Worm (Caenorhabditis elegans) whole organism, L3 larva: ENCODE results near the gene C12D8.13.

ENCODE experiments used
- egl-27 ChIP-seq: sonication (generic microtip); optimal IDR thresholded peaks from 4 replicates; lab custom pipeline; 2017; ENCODE audit warnings: missing biosample characterization, missing genetic modification reagents, missing genetic modification characterization
- nhr-11 ChIP-seq: fragments of 150-350 bp; optimal IDR thresholded peaks from 2 replicates; lab custom pipeline; 2014; ENCODE audit warnings: missing biosample characterization, missing genetic modification characterization
- nhr-67 ChIP-seq: fragments of 150-350 bp; optimal IDR thresholded peaks from 2 replicates; lab custom pipeline; 2014; ENCODE audit warnings: missing biosample characterization, missing genetic modification characterization

DNA sequence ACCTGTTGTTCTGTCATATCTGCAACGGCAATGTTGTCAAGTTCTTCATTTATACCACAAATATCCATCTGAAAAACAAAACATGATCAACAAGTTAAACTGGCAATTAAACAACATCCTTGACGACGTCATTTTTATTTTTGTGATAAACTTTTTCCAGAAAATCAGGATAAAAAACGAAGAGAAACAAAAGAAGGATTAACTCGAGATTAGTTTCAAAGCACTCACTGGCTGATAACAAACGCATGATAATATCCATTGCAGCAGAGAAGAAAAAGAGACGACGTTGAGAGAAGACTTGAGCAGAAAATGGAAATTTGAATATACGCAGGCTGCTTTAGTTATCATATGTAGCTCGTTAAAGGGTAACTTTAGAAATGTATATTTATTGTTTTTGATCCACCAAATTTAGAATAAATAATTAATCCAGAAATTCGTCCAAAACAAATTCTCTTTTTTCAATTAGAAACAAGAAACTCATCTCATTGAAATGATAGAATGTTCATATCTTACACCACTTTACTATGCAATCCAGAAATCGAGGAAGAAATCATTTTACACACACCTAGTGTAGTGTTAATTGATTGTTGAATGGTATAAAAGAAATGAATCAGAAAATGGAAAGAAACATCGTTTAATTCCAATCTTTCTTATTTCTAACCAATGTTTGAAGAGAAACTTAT lies 20.8 kb upstream of the C12D8.13 start, which contains the start of the genes C12D8.21 and col-148:
- TF ChIP-seq nhr-11 (tag; lab: Kevin White, UChicago), result no peak
- no peak for TF ChIP-seq egl-27
- no peak for TF ChIP-seq nhr-67
